Fruit fly (Drosophila melanogaster) whole organism, pupa: Measurements from ENCODE around the gene CG15528.

ENCODE experiments used
- CG10348 ChIP-seq: fragments of 200-800 bp; sonication (Bioruptor generic); IDR thresholded peaks from 2 replicates; pipeline ENCODE4 v1.3.6; 2022; ENCODE audit warnings: missing biosample characterization, missing genetic modification characterization
- CG12605 ChIP-seq: fragments of 200-800 bp; sonication (Bioruptor generic); IDR thresholded peaks from 2 replicates; pipeline ENCODE4 v1.3.6; 2022; ENCODE audit warnings: missing biosample characterization, missing genetic modification characterization
- CG14655 ChIP-seq: fragments of 200-800 bp; sonication (Bioruptor generic); optimal IDR thresholded peaks from 3 replicates; lab custom pipeline; 2017; ENCODE audit warnings: mild to moderate bottlenecking, missing biosample characterization, missing genetic modification reagents, missing genetic modification characterization
- CG17806 ChIP-seq: fragments of 200-800 bp; sonication (Bioruptor generic); optimal IDR thresholded peaks from 2 replicates; lab custom pipeline; 2018; ENCODE audit warnings: missing biosample characterization, mild to moderate bottlenecking, missing genetic modification characterization, moderate library complexity
- CG8159 ChIP-seq: fragments of 200-800 bp; sonication (Bioruptor generic); optimal IDR thresholded peaks from 3 replicates; lab custom pipeline; 2018; ENCODE audit warnings: missing biosample characterization, mild to moderate bottlenecking, missing genetic modification characterization, moderate library complexity
- CG8301 ChIP-seq: fragments of 200-800 bp; sonication (Bioruptor generic); optimal IDR thresholded peaks from 2 replicates; lab custom pipeline; 2018; ENCODE audit warnings: missing biosample characterization, mild to moderate bottlenecking, missing genetic modification characterization
- D1 ChIP-seq: fragments of 200-800 bp; sonication (Bioruptor generic); optimal IDR thresholded peaks from 2 replicates; lab custom pipeline; 2018; ENCODE audit warnings: missing biosample characterization, mild to moderate bottlenecking, missing genetic modification characterization, moderate library complexity
- EcR ChIP-seq: fragments of 200-800 bp; sonication (Bioruptor generic); optimal IDR thresholded peaks from 3 replicates; lab custom pipeline; 2019; ENCODE audit warnings: missing biosample characterization, missing genetic modification characterization, mild to moderate bottlenecking, moderate library complexity, missing genetic modification reagents
- Snoo ChIP-seq: fragments of 200-800 bp; sonication (Bioruptor generic); optimal IDR thresholded peaks from 3 replicates; lab custom pipeline; 2017; ENCODE audit warnings: missing biosample characterization, mild to moderate bottlenecking, missing genetic modification characterization, inconsistent platforms
- fd96Ca ChIP-seq: fragments of 200-800 bp; sonication (Bioruptor generic); IDR thresholded peaks from 3 replicates; pipeline ENCODE4 v1.3.6; 2022; ENCODE audit warnings: missing biosample characterization, missing genetic modification characterization

DNA sequence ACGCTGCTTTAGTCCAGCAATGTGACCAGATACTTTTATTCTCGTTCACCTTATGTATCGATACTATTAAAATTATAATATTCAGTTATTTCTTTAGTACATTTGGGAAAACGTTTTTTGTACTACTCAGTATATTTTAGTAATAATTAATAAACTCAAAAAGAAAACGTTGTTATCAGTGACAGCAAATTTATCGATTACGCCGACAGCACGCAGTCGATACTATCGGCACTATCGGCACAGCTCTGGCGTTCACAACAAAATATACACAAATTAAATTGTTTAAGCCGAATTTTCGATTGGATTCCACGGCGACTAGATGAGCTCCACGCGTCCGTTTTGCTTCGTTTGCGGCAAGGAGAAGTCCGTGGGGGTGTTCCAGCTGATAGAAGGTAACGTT lies 12.4 kb downstream of the CG15528 start, which contains the start of the genes janA, Sry-alpha and Sry-beta:
- TF ChIP-seq Snoo (tag; lab: Kevin White, UChicago), result no peak
- no peak for TF ChIP-seq fd96Ca
- no peak for TF ChIP-seq CG8159 (tag; lab: Kevin White, UChicago)
- TF ChIP-seq CG12605 (GFP tag; lab: Robert Waterston, UW), result no peak
- TF ChIP-seq CG8301 (tag; lab: Kevin White, UChicago), result no peak
- no peak for TF ChIP-seq D1 (tag; lab: Kevin White, UChicago)
- TF ChIP-seq CG10348 (GFP tag; lab: Robert Waterston, UW), result no peak
- no peak for TF ChIP-seq CG17806 (tag; lab: Kevin White, UChicago)
- TF ChIP-seq CG14655 (GFP tag; lab: Kevin White, UChicago), result no peak
- TF ChIP-seq EcR (GFP tag; lab: Kevin White, UChicago), result no peak
